Worm (Caenorhabditis elegans): ENCODE results near the gene nspd-6.

ce11 chrIV:5173032-5173431 is 7.5 kb upstream of the nspd-6 start, which contains the start of gene lam-1:
- TF ChIP-seq nhr-76 (tag; optimal IDR thresholded peaks at IDR 0.05) (no peak), nhr-237 (tag; optimal IDR thresholded peaks at IDR 0.05) (no peak), snpc-4 (tag; optimal IDR thresholded peaks at IDR 0.05) (no peak), nhr-28 (tag; optimal IDR thresholded peaks at IDR 0.05) (no peak), lin-15B (tag; optimal IDR thresholded peaks at IDR 0.05) (no peak), ZK546.5 (tag; optimal IDR thresholded peaks at IDR 0.05) (no peak), aly-2 (tag; optimal IDR thresholded peaks at IDR 0.05) (no peak), nhr-43 (tag; optimal IDR thresholded peaks at IDR 0.05; ENCODE audit: poor library complexity, severe bottlenecking) (no peak), ceh-28 (tag; optimal IDR thresholded peaks at IDR 0.05) (no peak), ceh-82 (tag; optimal IDR thresholded peaks at IDR 0.05) (no peak), sea-2 (GFP tag; optimal IDR thresholded peaks at IDR 0.05) (no peak)

Measured in whole organism, L3 larva.